Worm (Caenorhabditis elegans) whole organism, L4 larva: ENCODE measurements around the gene mans-4.

Experiments
- Y75B8A.6 ChIP-seq: fragments of 200-800 bp; sonication (Bioruptor generic); IDR thresholded peaks from 2 replicates; pipeline ENCODE4 v1.3.6; 2022; ENCODE audit warnings: missing genetic modification reagents, missing genetic modification characterization, missing compliant biosample characterization
- ZK546.5 ChIP-seq, 2 experiments: sonication (generic microtip); optimal IDR thresholded peaks; 2 replicates each; lab custom pipeline; 2017; ENCODE audit warnings: missing biosample characterization in 2 of 2, missing genetic modification characterization in 2 of 2
- hmg-1.1 ChIP-seq: fragments of 200-800 bp; sonication (Bioruptor generic); IDR thresholded peaks from 2 replicates; pipeline ENCODE4 v1.3.6; 2022; ENCODE audit warnings: missing genetic modification reagents, missing genetic modification characterization, missing compliant biosample characterization
- lim-7 ChIP-seq: fragments of 200-800 bp; sonication (Bioruptor generic); IDR thresholded peaks from 2 replicates; pipeline ENCODE4 v1.3.6; 2022; ENCODE audit warnings: missing genetic modification characterization, missing compliant biosample characterization
- mdl-1 ChIP-seq, 2 experiments: fragments of 150-350 bp in 1 of 2; sonication (generic microtip) in 1 of 2; optimal IDR thresholded peaks; 2 replicates each; lab custom pipeline; 2014 to 2017; ENCODE audit warnings: missing biosample characterization in 2 of 2, missing genetic modification characterization in 2 of 2
- mes-2 ChIP-seq: sonication (generic microtip); optimal IDR thresholded peaks from 2 replicates; lab custom pipeline; 2016; ENCODE audit warnings: missing genotype, mild to moderate bottlenecking, missing genetic modification characterization, missing compliant biosample characterization; ENCODE audit not compliant: poor library complexity, severe bottlenecking
- nhr-76 ChIP-seq: fragments of 150-350 bp; optimal IDR thresholded peaks from 2 replicates; lab custom pipeline; 2014; ENCODE audit warnings: missing biosample characterization, missing genetic modification characterization
- pha-4 ChIP-seq, 2 experiments: fragments of 150-350 bp in 1 of 2; fragments of 200-800 bp in 1 of 2; sonication (Bioruptor generic) in 1 of 2; IDR thresholded peaks in 1 of 2; optimal IDR thresholded peaks in 1 of 2; 2 replicates each; pipeline versions ENCODE4 v1.3.6 to Lab custom; 2014 to 2022; ENCODE audit warnings: missing genetic modification characterization in 2 of 2, missing genetic modification reagents in 2 of 2, missing biosample characterization in 1 of 2, missing compliant biosample characterization in 1 of 2
- unc-130 ChIP-seq: sonication (generic microtip); optimal IDR thresholded peaks from 2 replicates; lab custom pipeline; 2016; ENCODE audit warnings: missing genetic modification reagents, missing genetic modification characterization, missing compliant biosample characterization
- unc-62 ChIP-seq, 3 experiments: fragments of 150-350 bp in 1 of 3; sonication (generic microtip); optimal IDR thresholded peaks in 2 of 3; peaks in 1 of 3; 1 replicate in 1 of 3; 2 replicates in 2 of 3; lab custom pipeline; 2014 to 2017; ENCODE audit warnings: missing biosample characterization in 3 of 3, missing genetic modification characterization in 3 of 3, missing genetic modification reagents in 3 of 3, missing genotype in 1 of 3

- TF ChIP-seq pha-4 (GFP tag; IDR thresholded peaks at IDR 0.05; lab: Robert Waterston, UW) (no peak), pha-4 (tag; optimal IDR thresholded peaks at IDR 0.05; lab: Kevin White, UChicago) (no peak), hmg-1.1 (no peak), Y75B8A.6 (GFP tag; lab: Robert Waterston, UW) (no peak), nhr-76 (tag; lab: Kevin White, UChicago) (no peak), ZK546.5 (tag; optimal IDR thresholded peaks at IDR 0.05; lab: Kevin White, UChicago) (no peak), mdl-1 (tag; optimal IDR thresholded peaks at IDR 0.05; lab: Kevin White, UChicago) (no peak), lim-7 (GFP tag; lab: Robert Waterston, UW) (no peak), unc-130 (GFP tag; lab: Kevin White, UChicago) (no peak), unc-62 (GFP tag; optimal IDR thresholded peaks at IDR 0.05 in 1 of 2; lab: Kevin White, UChicago) (no peak), unc-62 (tag; optimal IDR thresholded peaks at IDR 0.05; lab: Kevin White, UChicago) (no peak), mes-2 (no peak)
Observed at ce11 chrIV:9114078-9114477, 35.7 kb upstream of the mans-4 start.
